Fruit fly (Drosophila melanogaster): ENCODE data around the gene exex.

The exex gene

DNA sequence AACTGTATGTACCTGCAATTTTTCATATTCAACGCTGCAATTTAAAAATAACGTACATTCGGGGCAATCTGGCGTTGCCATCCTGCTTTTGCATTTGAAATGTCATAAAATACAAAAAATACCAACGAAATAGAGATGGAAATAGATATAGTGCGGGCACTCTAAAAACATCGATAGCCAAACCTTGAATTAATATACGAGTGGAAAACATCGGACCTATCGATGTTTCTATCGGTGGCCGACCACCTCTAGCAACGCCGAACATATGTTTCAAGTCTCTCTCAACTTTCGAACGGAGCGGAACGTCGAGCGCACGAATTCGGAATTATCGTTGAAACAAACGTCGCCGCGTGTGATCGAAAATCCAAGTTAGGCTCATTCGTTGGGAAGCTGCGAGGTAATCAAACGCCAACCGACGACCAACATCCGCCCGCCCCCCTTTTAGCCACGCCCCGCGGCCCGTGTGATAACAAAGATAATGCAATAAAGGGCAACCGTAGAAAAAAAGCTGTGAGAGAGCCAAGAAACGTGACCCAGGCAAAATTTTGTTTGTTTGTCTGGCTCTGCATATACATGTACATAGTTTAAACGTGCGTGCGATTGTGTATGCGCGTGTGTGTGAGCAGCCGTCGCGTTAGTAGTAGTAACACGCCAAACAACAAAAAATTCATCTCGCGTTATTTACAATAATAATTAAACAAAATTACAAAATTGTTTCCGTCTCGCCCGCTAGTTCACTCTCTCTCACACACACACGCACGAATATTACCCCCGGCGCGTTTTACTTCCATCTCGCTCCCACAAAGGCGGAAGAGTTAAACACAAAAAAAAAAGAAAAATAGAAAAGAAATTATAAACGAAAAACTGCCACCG, 31.0 kb downstream of the exex start, which contains the start of gene nmo (continued):
- TF ChIP-seq CG10959 (GFP tag; IDR thresholded peaks at IDR 0.05) (no peak), CG6813 (GFP tag; optimal IDR thresholded peaks at IDR 0.05) (no peak), CG30431 (GFP tag; optimal IDR thresholded peaks at IDR 0.05) (no peak), Hr3 (GFP tag; optimal IDR thresholded peaks at IDR 0.05) (no peak), tap (tag; optimal IDR thresholded peaks at IDR 0.05) (no peak), trem (tag; optimal IDR thresholded peaks at IDR 0.05) (peak; percentile 92), CG17829 (tag; optimal IDR thresholded peaks at IDR 0.05) (peak; percentile 43), Scr (GFP tag; IDR thresholded peaks at IDR 0.05; ENCODE audit: partially characterized antibody) (no peak), sens-2 (GFP tag; IDR thresholded peaks at IDR 0.05) (no peak), CG3281 (GFP tag; optimal IDR thresholded peaks at IDR 0.05) (peak; percentile 41), Taf1 (GFP tag; IDR thresholded peaks at IDR 0.05) (no peak), rib (GFP tag; IDR thresholded peaks at IDR 0.05) (no peak), Dll (GFP tag; IDR thresholded peaks at IDR 0.05; ENCODE audit: partially characterized antibody) (no peak), ap (GFP tag; IDR thresholded peaks at IDR 0.05) (no peak), Abd-B (GFP tag; optimal IDR thresholded peaks at IDR 0.05) (peak; percentile 57), CG7745 (tag; optimal IDR thresholded peaks at IDR 0.05) (no peak), mam (GFP tag; optimal IDR thresholded peaks at IDR 0.05) (peak; percentile 8), CG31365 (tag; optimal IDR thresholded peaks at IDR 0.05) (peak; percentile 24), CG18262 (tag; optimal IDR thresholded peaks at IDR 0.05) (peak; percentile 10), h (optimal IDR thresholded peaks at IDR 0.05) (no peak), slou (GFP tag; optimal IDR thresholded peaks at IDR 0.05) (no peak), nom (GFP tag; optimal IDR thresholded peaks at IDR 0.05) (peak; percentile 54), CG1024 (GFP tag; IDR thresholded peaks at IDR 0.05) (no peak), Xbp1 (GFP tag; optimal IDR thresholded peaks at IDR 0.05) (no peak), CG14965 (GFP tag; optimal IDR thresholded peaks at IDR 0.05; ENCODE audit: borderline replicate concordance) (no peak), pzg (GFP tag; optimal IDR thresholded peaks at IDR 0.05) (peak; percentile 99), CG1647 (GFP tag; optimal IDR thresholded peaks at IDR 0.05) (no peak), chinmo (GFP tag; IDR thresholded peaks at IDR 0.05; ENCODE audit: partially characterized antibody) (no peak), lmd (GFP tag; IDR thresholded peaks at IDR 0.05) (no peak), CG14441 (GFP tag; IDR thresholded peaks at IDR 0.05) (no peak), CG34422 (GFP tag; IDR thresholded peaks at IDR 0.05) (no peak), btn (GFP tag; optimal IDR thresholded peaks at IDR 0.05) (no peak), CG17612 (GFP tag; IDR thresholded peaks at IDR 0.05) (no peak), CG12299 (tag; optimal IDR thresholded peaks at IDR 0.05) (no peak), CG5245 (GFP tag; optimal IDR thresholded peaks at IDR 0.05) (no peak), cwo (GFP tag; optimal IDR thresholded peaks at IDR 0.05) (peak; percentile 99), fd3F (GFP tag; optimal IDR thresholded peaks at IDR 0.05) (no peak), CG11723 (GFP tag; optimal IDR thresholded peaks at IDR 0.05) (no peak), CG11093 (GFP tag; IDR thresholded peaks at IDR 0.05) (no peak), CG6254 (GFP tag; optimal IDR thresholded peaks at IDR 0.05) (peak; percentile 24), CG16813 (GFP tag; IDR thresholded peaks at IDR 0.05; ENCODE audit: partially characterized antibody) (no peak), Lpt (GFP tag; optimal IDR thresholded peaks at IDR 0.05) (no peak), schlank (tag; optimal IDR thresholded peaks at IDR 0.05) (no peak), Mad (GFP tag; optimal IDR thresholded peaks at IDR 0.05) (no peak), HLHmδ (GFP tag; optimal IDR thresholded peaks at IDR 0.05) (peak; percentile 51), CG2202 (tag; optimal IDR thresholded peaks at IDR 0.05) (no peak), pfk (GFP tag; optimal IDR thresholded peaks at IDR 0.05) (peak; percentile 19), Ets97D (GFP tag; optimal IDR thresholded peaks at IDR 0.05) (peak; percentile 85), vfl (GFP tag; optimal IDR thresholded peaks at IDR 0.05) (no peak), CG32772 (GFP tag; IDR thresholded peaks at IDR 0.05) (no peak)

All from whole organism, embryonic.